Worm (Caenorhabditis elegans) whole organism, early embryonic: ENCODE measurements around the gene sgk-1.

Source experiments
- B0310.2 ChIP-seq: sonication (generic microtip); optimal IDR thresholded peaks from 2 replicates; lab custom pipeline; 2016; ENCODE audit warnings: mild to moderate bottlenecking, missing genetic modification characterization, missing compliant biosample characterization
- F13C5.2 ChIP-seq: sonication (generic microtip); optimal IDR thresholded peaks from 2 replicates; lab custom pipeline; 2017; ENCODE audit warnings: mild to moderate bottlenecking, missing genetic modification characterization, inconsistent platforms, missing compliant biosample characterization
- aly-1 ChIP-seq: sonication (generic microtip); optimal IDR thresholded peaks from 2 replicates; lab custom pipeline; 2016; ENCODE audit warnings: missing genetic modification characterization, missing compliant biosample characterization
- ama-1 ChIP-seq: fragments of 150-350 bp; optimal IDR thresholded peaks from 2 replicates; lab custom pipeline; 2014
- ceh-13 ChIP-seq: fragments of 200-800 bp; sonication (Bioruptor generic); optimal IDR thresholded peaks from 2 replicates; lab custom pipeline; 2018; ENCODE audit warnings: mild to moderate bottlenecking, missing genetic modification characterization, missing compliant biosample characterization
- ceh-36 ChIP-seq: sonication (generic microtip); optimal IDR thresholded peaks from 2 replicates; lab custom pipeline; 2016; ENCODE audit warnings: missing genetic modification characterization, inconsistent platforms, missing compliant biosample characterization
- ets-7 ChIP-seq: sonication (generic microtip); optimal IDR thresholded peaks from 2 replicates; lab custom pipeline; 2016; ENCODE audit warnings: missing genotype, missing genetic modification characterization, missing compliant biosample characterization
- flt-1 ChIP-seq: fragments of 200-800 bp; sonication (Bioruptor generic); IDR thresholded peaks from 2 replicates; pipeline ENCODE4 v1.3.6; 2022; ENCODE audit warnings: missing genetic modification characterization, missing compliant biosample characterization
- hmbx-1 ChIP-seq: sonication (generic microtip); optimal IDR thresholded peaks from 2 replicates; lab custom pipeline; 2016; ENCODE audit warnings: mild to moderate bottlenecking, missing genetic modification characterization, missing compliant biosample characterization
- hmg-4 ChIP-seq: fragments of 200-800 bp; sonication (Bioruptor generic); optimal IDR thresholded peaks from 2 replicates; lab custom pipeline; 2018; ENCODE audit warnings: mild to moderate bottlenecking, missing genetic modification characterization, missing compliant biosample characterization
- pes-1 ChIP-seq: fragments of 200-800 bp; sonication (Bioruptor generic); IDR thresholded peaks from 2 replicates; pipeline ENCODE4 v1.3.6; 2022; ENCODE audit warnings: missing genetic modification reagents, missing genetic modification characterization, missing compliant biosample characterization
- sea-1 ChIP-seq: fragments of 200-800 bp; sonication (Bioruptor generic); conservative IDR thresholded peaks from 2 replicates; pipeline ENCODE4 v1.3.6; 2022; ENCODE audit warnings: missing genetic modification characterization, missing compliant biosample characterization
- tbx-11 ChIP-seq: fragments of 200-800 bp; sonication (Bioruptor generic); IDR thresholded peaks from 2 replicates; pipeline ENCODE4 v1.3.6; 2022; ENCODE audit warnings: missing genetic modification characterization, missing compliant biosample characterization
- tra-4 ChIP-seq: sonication (generic microtip); optimal IDR thresholded peaks from 2 replicates; lab custom pipeline; 2017; ENCODE audit warnings: missing genetic modification characterization, missing compliant biosample characterization

DNA sequence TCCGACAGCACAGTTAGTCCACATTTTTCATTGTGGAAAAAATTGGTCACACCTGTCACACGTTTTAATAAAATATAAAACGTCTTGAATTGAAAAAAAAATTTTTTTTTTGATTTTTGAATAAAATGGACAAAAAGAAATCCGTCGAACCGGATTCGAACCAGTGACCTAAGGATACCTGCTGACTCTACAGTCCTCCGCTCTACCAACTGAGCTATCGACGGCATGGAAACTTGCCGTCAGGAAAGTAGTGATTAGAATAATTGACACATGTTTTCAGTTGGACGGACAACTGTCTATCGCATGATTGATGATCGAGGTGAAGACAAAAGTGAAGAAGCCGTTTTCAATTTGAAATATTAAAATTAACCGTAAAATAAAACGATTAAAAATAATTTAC is 53.8 kb downstream of the sgk-1 start:
- no peak for TF ChIP-seq tbx-11 (GFP tag; lab: Robert Waterston, UW)
- TF ChIP-seq ama-1 (lab: Kevin White, UChicago): no peak
- TF ChIP-seq ceh-13: no peak
- TF ChIP-seq ceh-36 (tag; lab: Kevin White, UChicago): no peak
- no peak for TF ChIP-seq ets-7
- no peak for TF ChIP-seq hmbx-1
- no peak for TF ChIP-seq flt-1 (GFP tag; lab: Robert Waterston, UW)
- TF ChIP-seq B0310.2: no peak
- no peak for TF ChIP-seq tra-4 (tag; lab: Kevin White, UChicago)
- no peak for TF ChIP-seq aly-1 (tag; lab: Kevin White, UChicago)
- TF ChIP-seq hmg-4 (GFP tag; lab: Kevin White, UChicago): no peak
- TF ChIP-seq pes-1 (GFP tag; lab: Robert Waterston, UW): no peak
- TF ChIP-seq F13C5.2 (tag; lab: Kevin White, UChicago): no peak
- TF ChIP-seq sea-1 (GFP tag; lab: Robert Waterston, UW): no peak
